Fruit fly (Drosophila melanogaster) whole organism, embryonic: ENCODE results near the gene Fit2.

Experiments
- BEAF-32 ChIP-seq: fragments of 200-800 bp; sonication (Bioruptor generic); optimal IDR thresholded peaks from 3 replicates; lab custom pipeline; 2017; ENCODE audit warnings: missing biosample characterization, missing genetic modification characterization, mild to moderate bottlenecking, moderate library complexity, missing genetic modification reagents
- Blimp-1 ChIP-seq: fragments of 200-800 bp; sonication (Bioruptor generic); optimal IDR thresholded peaks from 3 replicates; lab custom pipeline; 2018; ENCODE audit warnings: missing biosample characterization, missing genetic modification characterization, mild to moderate bottlenecking, moderate library complexity, missing genetic modification reagents
- CG10431 ChIP-seq: fragments of 200-800 bp; sonication (Bioruptor generic); optimal IDR thresholded peaks from 3 replicates; lab custom pipeline; 2018; ENCODE audit warnings: missing biosample characterization, mild to moderate bottlenecking, missing genetic modification characterization
- CG13775 ChIP-seq: fragments of 200-800 bp; sonication (Bioruptor generic); optimal IDR thresholded peaks from 3 replicates; lab custom pipeline; 2017; ENCODE audit warnings: missing biosample characterization, mild to moderate bottlenecking, missing genetic modification characterization
- CG15479 ChIP-seq: fragments of 200-800 bp; sonication (Bioruptor generic); optimal IDR thresholded peaks from 3 replicates; lab custom pipeline; 2019; ENCODE audit warnings: missing biosample characterization, mild to moderate bottlenecking, missing genetic modification characterization, moderate library complexity
- CG18011 ChIP-seq: fragments of 200-800 bp; sonication (Bioruptor generic); optimal IDR thresholded peaks from 2 replicates; lab custom pipeline; 2017; ENCODE audit warnings: missing biosample characterization, missing genetic modification characterization, mild to moderate bottlenecking, moderate library complexity, missing genotype
- CG18262 ChIP-seq: fragments of 200-800 bp; optimal IDR thresholded peaks from 3 replicates; lab custom pipeline; 2019; ENCODE audit warnings: missing biosample characterization, mild to moderate bottlenecking, missing genetic modification characterization, moderate library complexity
- CG3407 ChIP-seq: fragments of 200-800 bp; sonication (Bioruptor generic); optimal IDR thresholded peaks from 2 replicates; lab custom pipeline; 2018; ENCODE audit warnings: missing biosample characterization, mild to moderate bottlenecking, missing genetic modification characterization
- CG4404 ChIP-seq: fragments of 200-800 bp; sonication (Bioruptor generic); IDR thresholded peaks from 2 replicates; pipeline ENCODE4 v1.3.6; 2022; ENCODE audit warnings: missing biosample characterization, missing genetic modification characterization
- CG5245 ChIP-seq: fragments of 200-800 bp; sonication (Bioruptor generic); optimal IDR thresholded peaks from 3 replicates; lab custom pipeline; 2016; ENCODE audit warnings: missing biosample characterization, missing genetic modification characterization
- CG6175 ChIP-seq: fragments of 200-800 bp; sonication (Bioruptor generic); IDR thresholded peaks from 3 replicates; pipeline ENCODE4 v1.3.6; 2022; ENCODE audit warnings: missing biosample characterization, missing genetic modification characterization
- CG8924 ChIP-seq: fragments of 200-800 bp; optimal IDR thresholded peaks from 3 replicates; lab custom pipeline; 2019; ENCODE audit warnings: missing biosample characterization, mild to moderate bottlenecking, missing genetic modification characterization, moderate library complexity
- CTCF ChIP-seq: fragments of 200-800 bp; sonication (Bioruptor generic); optimal IDR thresholded peaks from 2 replicates; lab custom pipeline; 2017; ENCODE audit warnings: missing biosample characterization, mild to moderate bottlenecking, missing genetic modification characterization, moderate library complexity
- CrebB ChIP-seq: fragments of 200-800 bp; sonication (Bioruptor generic); optimal IDR thresholded peaks from 3 replicates; lab custom pipeline; 2018; ENCODE audit warnings: missing biosample characterization, mild to moderate bottlenecking, missing genetic modification characterization
- Dbx ChIP-seq: fragments of 200-800 bp; sonication (Bioruptor generic); IDR thresholded peaks from 3 replicates; pipeline ENCODE4 v1.3.6; 2022; ENCODE audit warnings: missing biosample characterization, missing genetic modification characterization
- Dll ChIP-seq: fragments of 200-800 bp; sonication (Bioruptor generic); IDR thresholded peaks from 4 replicates; pipeline ENCODE4 v1.3.6; 2022; ENCODE audit warnings: missing biosample characterization, missing genetic modification characterization; ENCODE audit not compliant: partially characterized antibody
- Drgx ChIP-seq: fragments of 200-800 bp; sonication (Bioruptor generic); IDR thresholded peaks from 2 replicates; pipeline ENCODE4 v1.3.6; 2022; ENCODE audit warnings: missing biosample characterization, missing genetic modification characterization
- HLH54F ChIP-seq: fragments of 200-800 bp; sonication (Bioruptor generic); optimal IDR thresholded peaks from 3 replicates; lab custom pipeline; 2016; ENCODE audit warnings: missing biosample characterization, missing genetic modification characterization
- HmgZ ChIP-seq: fragments of 200-800 bp; sonication (Bioruptor generic); optimal IDR thresholded peaks from 2 replicates; lab custom pipeline; 2018; ENCODE audit warnings: missing biosample characterization, mild to moderate bottlenecking, missing genetic modification characterization
- Hmx ChIP-seq: fragments of 200-800 bp; sonication (Bioruptor generic); optimal IDR thresholded peaks from 2 replicates; lab custom pipeline; 2016; ENCODE audit warnings: missing biosample characterization, missing genetic modification characterization
- Jarid2 ChIP-seq: fragments of 200-800 bp; sonication (Bioruptor generic); optimal IDR thresholded peaks from 3 replicates; lab custom pipeline; 2017; ENCODE audit warnings: mild to moderate bottlenecking, missing biosample characterization, missing genetic modification reagents, missing genetic modification characterization
- MTF-1 ChIP-seq: fragments of 200-800 bp; sonication (Bioruptor generic); optimal IDR thresholded peaks from 2 replicates; lab custom pipeline; 2018; ENCODE audit warnings: missing biosample characterization, mild to moderate bottlenecking, missing genetic modification characterization, borderline replicate concordance
- Mes4 ChIP-seq: fragments of 200-800 bp; sonication (Bioruptor generic); optimal IDR thresholded peaks from 2 replicates; lab custom pipeline; 2016; ENCODE audit warnings: missing biosample characterization, missing genetic modification characterization
- Opbp ChIP-seq: fragments of 200-800 bp; sonication (Bioruptor generic); IDR thresholded peaks from 3 replicates; pipeline ENCODE4 v1.3.6; 2022; ENCODE audit warnings: missing biosample characterization, missing genetic modification characterization; ENCODE audit not compliant: partially characterized antibody
- Ravus ChIP-seq: fragments of 200-800 bp; sonication (Bioruptor generic); IDR thresholded peaks from 2 replicates; pipeline ENCODE4 v1.3.6; 2022; ENCODE audit warnings: missing biosample characterization, missing genetic modification characterization
- Sin3A ChIP-seq: fragments of >200 bp; optimal IDR thresholded peaks from 2 replicates; lab custom pipeline; 2018
- chinmo ChIP-seq: fragments of 200-800 bp; sonication (Bioruptor generic); IDR thresholded peaks from 4 replicates; pipeline ENCODE4 v1.3.6; 2022; ENCODE audit warnings: missing biosample characterization, missing genetic modification characterization; ENCODE audit not compliant: partially characterized antibody
- crp ChIP-seq, 2 experiments: fragments of 200-800 bp; sonication (Bioruptor generic); optimal IDR thresholded peaks; 2 replicates in 1 of 2; 3 replicates in 1 of 2; lab custom pipeline; 2017; ENCODE audit warnings: missing biosample characterization in 2 of 2, missing genetic modification characterization in 2 of 2, mild to moderate bottlenecking in 1 of 2, moderate library complexity in 1 of 2
- dati ChIP-seq: fragments of 200-800 bp; sonication (Bioruptor generic); IDR thresholded peaks from 2 replicates; pipeline ENCODE4 v1.3.6; 2022; ENCODE audit warnings: missing biosample characterization, missing genetic modification characterization
- dimm ChIP-seq: fragments of 200-800 bp; sonication (Bioruptor generic); IDR thresholded peaks from 2 replicates; pipeline ENCODE4 v1.3.6; 2022; ENCODE audit warnings: missing biosample characterization, missing genetic modification characterization
- dmrt99B ChIP-seq: fragments of 200-800 bp; sonication (Bioruptor generic); optimal IDR thresholded peaks from 2 replicates; lab custom pipeline; 2018; ENCODE audit warnings: missing biosample characterization, mild to moderate bottlenecking, missing genetic modification characterization, moderate library complexity
- exex ChIP-seq: fragments of 200-800 bp; sonication (Bioruptor generic); optimal IDR thresholded peaks from 4 replicates; lab custom pipeline; 2018; ENCODE audit warnings: missing biosample characterization, mild to moderate bottlenecking, missing genetic modification characterization, moderate library complexity
- grn ChIP-seq: fragments of 200-800 bp; sonication (Bioruptor generic); optimal IDR thresholded peaks from 3 replicates; lab custom pipeline; 2017; ENCODE audit warnings: missing biosample characterization, missing genetic modification characterization
- hbn ChIP-seq: fragments of 200-800 bp; sonication (Bioruptor generic); IDR thresholded peaks from 2 replicates; pipeline ENCODE4 v1.3.6; 2022; ENCODE audit warnings: missing biosample characterization, missing genetic modification characterization; ENCODE audit not compliant: partially characterized antibody
- hkb ChIP-seq, 2 experiments: fragments of 200-800 bp in 1 of 2; fragments of >200 bp in 1 of 2; sonication (Bioruptor generic) in 1 of 2; IDR thresholded peaks in 1 of 2; optimal IDR thresholded peaks in 1 of 2; 2 replicates each; pipeline versions ENCODE4 v1.3.6 to Lab custom; 2017 to 2022; ENCODE audit warnings: missing biosample characterization in 1 of 2, missing genetic modification characterization in 1 of 2
- ken ChIP-seq: fragments of 200-800 bp; sonication (Bioruptor generic); IDR thresholded peaks from 3 replicates; pipeline ENCODE4 v1.3.6; 2022; ENCODE audit warnings: missing biosample characterization, missing genetic modification characterization
- lab ChIP-seq: fragments of 200-800 bp; sonication (Bioruptor generic); optimal IDR thresholded peaks from 3 replicates; lab custom pipeline; 2017; ENCODE audit warnings: missing biosample characterization, missing genetic modification characterization, mild to moderate bottlenecking, moderate library complexity, missing genetic modification reagents
- lmd ChIP-seq: fragments of 200-800 bp; sonication (Bioruptor generic); IDR thresholded peaks from 2 replicates; pipeline ENCODE4 v1.3.6; 2022; ENCODE audit warnings: missing biosample characterization, missing genetic modification characterization
- mld ChIP-seq: fragments of 200-800 bp; sonication (Bioruptor generic); IDR thresholded peaks from 3 replicates; pipeline ENCODE4 v1.3.6; 2022; ENCODE audit warnings: missing biosample characterization, missing genetic modification characterization; ENCODE audit not compliant: partially characterized antibody
- odd ChIP-seq: fragments of 200-800 bp; sonication (Bioruptor generic); optimal IDR thresholded peaks from 2 replicates; lab custom pipeline; 2017; ENCODE audit warnings: missing biosample characterization, mild to moderate bottlenecking, missing genetic modification characterization
- peb ChIP-seq: fragments of 200-800 bp; sonication (Bioruptor generic); IDR thresholded peaks from 2 replicates; pipeline ENCODE4 v1.3.6; 2022; ENCODE audit warnings: missing biosample characterization, missing genetic modification characterization
- pros ChIP-seq: fragments of 200-800 bp; sonication (Bioruptor generic); optimal IDR thresholded peaks from 3 replicates; lab custom pipeline; 2019; ENCODE audit warnings: missing biosample characterization, mild to moderate bottlenecking, missing genetic modification characterization, moderate library complexity
- pum ChIP-seq: fragments of 200-800 bp; sonication (Bioruptor generic); optimal IDR thresholded peaks from 2 replicates; lab custom pipeline; 2016; ENCODE audit warnings: missing biosample characterization, missing genetic modification characterization
- ro ChIP-seq: fragments of 200-800 bp; sonication (Bioruptor generic); IDR thresholded peaks from 2 replicates; pipeline ENCODE4 v1.3.6; 2022; ENCODE audit warnings: missing biosample characterization, missing genetic modification characterization
- salm ChIP-seq: fragments of 200-800 bp; sonication (Bioruptor generic); optimal IDR thresholded peaks from 2 replicates; lab custom pipeline; 2018; ENCODE audit warnings: missing biosample characterization, mild to moderate bottlenecking, missing genetic modification characterization
- schlank ChIP-seq: fragments of 200-800 bp; sonication (Bioruptor generic); optimal IDR thresholded peaks from 2 replicates; lab custom pipeline; 2018; ENCODE audit warnings: missing biosample characterization, mild to moderate bottlenecking, missing genetic modification characterization
- sna ChIP-seq: fragments of 200-800 bp; sonication (Bioruptor generic); IDR thresholded peaks from 2 replicates; pipeline ENCODE4 v1.3.6; 2022; ENCODE audit warnings: missing biosample characterization, missing genetic modification characterization; ENCODE audit not compliant: partially characterized antibody
- tin ChIP-seq: fragments of 200-800 bp; sonication (Bioruptor generic); optimal IDR thresholded peaks from 3 replicates; lab custom pipeline; 2016; ENCODE audit warnings: missing biosample characterization, missing genetic modification characterization
- tll ChIP-seq, 2 experiments: fragments of 200-800 bp in 1 of 2; fragments of >200 bp in 1 of 2; sonication (Bioruptor generic) in 1 of 2; optimal IDR thresholded peaks; 2 replicates each; lab custom pipeline; 2017 to 2019; ENCODE audit warnings: missing biosample characterization in 2 of 2, missing genetic modification characterization in 2 of 2, mild to moderate bottlenecking in 1 of 2, moderate library complexity in 1 of 2
- usp ChIP-seq: fragments of >200 bp; optimal IDR thresholded peaks from 2 replicates; lab custom pipeline; 2017; ENCODE audit warnings: missing biosample characterization, missing genetic modification characterization

Gene Fit2

dm6 chr3L:16981114-16981648 is 42.9 kb upstream of the Fit2 start (continued):
- no peak for TF ChIP-seq dmrt99B (tag; lab: Kevin White, UChicago)
- no peak for TF ChIP-seq usp (GFP tag; lab: Kevin White, UChicago)
- no peak for TF ChIP-seq Blimp-1 (GFP tag; lab: Kevin White, UChicago)
- no peak for TF ChIP-seq salm (tag; lab: Kevin White, UChicago)
- peak; percentile 18; the same call in 1 of the 3 replicates for TF ChIP-seq Dbx (GFP tag; lab: Robert Waterston, UW)
- no peak for TF ChIP-seq hbn (GFP tag; lab: Robert Waterston, UW)
- peak; percentile 61 for TF ChIP-seq HmgZ (tag; lab: Kevin White, UChicago)
- peak; percentile 28 for TF ChIP-seq Jarid2 (GFP tag; lab: Kevin White, UChicago)
- no peak for TF ChIP-seq CG8924 (tag; lab: Kevin White, UChicago)
- no peak for TF ChIP-seq Sin3A
- TF ChIP-seq tll (GFP tag; optimal IDR thresholded peaks at IDR 0.05; lab: Kevin White, UChicago), result no peak
- no peak for TF ChIP-seq CG10431 (GFP tag; lab: Kevin White, UChicago)
- no peak for TF ChIP-seq sna (GFP tag; lab: Robert Waterston, UW)
- no peak for TF ChIP-seq CG4404
- TF ChIP-seq tin (GFP tag; lab: Kevin White, UChicago), result no peak
- no peak for TF ChIP-seq HLH54F (GFP tag; lab: Kevin White, UChicago)
- TF ChIP-seq Hmx (GFP tag; lab: Kevin White, UChicago), result no peak
- no peak for TF ChIP-seq CG15479 (GFP tag; lab: Kevin White, UChicago)
- TF ChIP-seq CG18011 (GFP tag; lab: Kevin White, UChicago), result no peak
- 0 out of 3 replicates have a peak, but pooled peaks have one; percentile 21 for TF ChIP-seq Opbp (GFP tag; lab: Robert Waterston, UW)
- TF ChIP-seq dati, result no peak
- TF ChIP-seq Ravus (GFP tag; lab: Robert Waterston, UW), result no peak
- no peak for TF ChIP-seq Drgx (GFP tag; lab: Robert Waterston, UW)
- no peak for TF ChIP-seq CG18262 (tag; lab: Kevin White, UChicago)
- no peak for TF ChIP-seq Dll (GFP tag; lab: Robert Waterston, UW)
- TF ChIP-seq hkb (optimal IDR thresholded peaks at IDR 0.05; lab: Kevin White, UChicago), result no peak
- TF ChIP-seq hkb (GFP tag; IDR thresholded peaks at IDR 0.05; lab: Robert Waterston, UW), result no peak
- no peak for TF ChIP-seq CG3407 (GFP tag; lab: Kevin White, UChicago)
- TF ChIP-seq exex (tag; lab: Kevin White, UChicago), result peak; percentile 53
- TF ChIP-seq Mes4 (GFP tag; lab: Kevin White, UChicago), result no peak
- TF ChIP-seq lab (GFP tag; lab: Kevin White, UChicago), result peak; percentile 64
- no peak for TF ChIP-seq mld
- TF ChIP-seq ken (GFP tag; lab: Robert Waterston, UW), result no peak
- no peak for TF ChIP-seq lmd (GFP tag; lab: Robert Waterston, UW)
- 0 out of 4 replicates have a peak, but pooled peaks have one; percentile 39 for TF ChIP-seq chinmo (GFP tag; lab: Robert Waterston, UW)
- no peak for TF ChIP-seq CG5245 (GFP tag; lab: Kevin White, UChicago)
- no peak for TF ChIP-seq pum (GFP tag; lab: Kevin White, UChicago)
- TF ChIP-seq odd, result peak; percentile 16
- TF ChIP-seq CG6175 (GFP tag; lab: Robert Waterston, UW), result peak; percentile 75
- TF ChIP-seq pros (GFP tag; lab: Kevin White, UChicago), result no peak
- no peak for TF ChIP-seq ro (GFP tag; lab: Robert Waterston, UW)
- peak; percentile 72 for TF ChIP-seq grn (GFP tag; lab: Kevin White, UChicago)
- no peak for TF ChIP-seq crp (GFP tag; optimal IDR thresholded peaks at IDR 0.05; lab: Kevin White, UChicago)
- TF ChIP-seq CTCF (GFP tag; lab: Kevin White, UChicago), result no peak
- TF ChIP-seq peb (GFP tag; lab: Robert Waterston, UW), result no peak
- no peak for TF ChIP-seq CrebB (tag; lab: Kevin White, UChicago)
- no peak for TF ChIP-seq BEAF-32
- no peak for TF ChIP-seq CG13775 (GFP tag; lab: Kevin White, UChicago)
- TF ChIP-seq dimm, result no peak
- TF ChIP-seq MTF-1, result no peak
- TF ChIP-seq schlank (tag; lab: Kevin White, UChicago), result no peak
